Fruit fly (Drosophila melanogaster): Measurements from ENCODE around the gene beat-IIIb.

dm6 chr2L:16972788-16973187, at the start of gene beat-IIIb:
- TF ChIP-seq Hr78 (GFP tag; optimal IDR thresholded peaks at IDR 0.05) = no peak
- TF ChIP-seq Hnf4 (GFP tag; optimal IDR thresholded peaks at IDR 0.05) = no peak
- TF ChIP-seq dmrt93B (GFP tag; optimal IDR thresholded peaks at IDR 0.05) = no peak
- no peak for TF ChIP-seq CrebA (GFP tag; optimal IDR thresholded peaks at IDR 0.05; ENCODE audit: borderline replicate concordance)
- TF ChIP-seq Myc (optimal IDR thresholded peaks at IDR 0.05) = no peak
- TF ChIP-seq OdsH (GFP tag; optimal IDR thresholded peaks at IDR 0.05) = no peak
- no peak for TF ChIP-seq Abd-B (GFP tag; optimal IDR thresholded peaks at IDR 0.05)
- no peak for TF ChIP-seq N (GFP tag; optimal IDR thresholded peaks at IDR 0.05)
- TF ChIP-seq lola (GFP tag; optimal IDR thresholded peaks at IDR 0.05) = no peak
